Fruit fly (Drosophila melanogaster) whole organism, wandering third instar larva: ENCODE measurements around the gene AdamTS-B.

Source experiments
- Abd-B ChIP-seq: fragments of >200 bp; optimal IDR thresholded peaks from 2 replicates; lab custom pipeline; 2017; ENCODE audit warnings: missing biosample characterization, missing genetic modification characterization
- CG32264 ChIP-seq: fragments of 200-800 bp; sonication (Bioruptor generic); optimal IDR thresholded peaks from 2 replicates; lab custom pipeline; 2016; ENCODE audit warnings: missing biosample characterization, missing genetic modification characterization
- CG9705 ChIP-seq: fragments of 200-800 bp; sonication (Bioruptor generic); optimal IDR thresholded peaks from 2 replicates; lab custom pipeline; 2018; ENCODE audit warnings: missing biosample characterization, mild to moderate bottlenecking, missing genetic modification characterization
- CrebA ChIP-seq: fragments of 200-800 bp; sonication (Bioruptor generic); optimal IDR thresholded peaks from 2 replicates; lab custom pipeline; 2016; ENCODE audit warnings: missing biosample characterization, mild to moderate bottlenecking, missing genetic modification characterization, borderline replicate concordance
- Dfd ChIP-seq: fragments of >200 bp; optimal IDR thresholded peaks from 2 replicates; lab custom pipeline; 2017; ENCODE audit warnings: missing biosample characterization, missing genetic modification characterization
- Dif ChIP-seq: fragments of 200-275, 200-300 bp; sonication (Bioruptor generic); optimal IDR thresholded peaks from 2 replicates; lab custom pipeline; 2018; ENCODE audit warnings: missing biosample characterization, missing genetic modification characterization; ENCODE audit not compliant: partially characterized antibody
- GATAd ChIP-seq: sonication (Bioruptor generic); optimal IDR thresholded peaks from 2 replicates; lab custom pipeline; 2016; ENCODE audit warnings: missing biosample characterization, missing genetic modification characterization
- HLH106 ChIP-seq: fragments of 200-800 bp; optimal IDR thresholded peaks from 3 replicates; lab custom pipeline; 2019; ENCODE audit warnings: missing biosample characterization, mild to moderate bottlenecking, missing genetic modification characterization, moderate library complexity
- Hnf4 ChIP-seq: fragments of 200-800 bp; sonication (Bioruptor generic); optimal IDR thresholded peaks from 2 replicates; lab custom pipeline; 2016; ENCODE audit warnings: missing biosample characterization, mild to moderate bottlenecking, missing genetic modification characterization
- Hr78 ChIP-seq: fragments of >200 bp; optimal IDR thresholded peaks from 2 replicates; lab custom pipeline; 2017; ENCODE audit warnings: missing biosample characterization, missing genetic modification characterization
- Hr83 ChIP-seq: fragments of 200-300 bp; sonication (Bioruptor generic); optimal IDR thresholded peaks from 2 replicates; lab custom pipeline; 2016; ENCODE audit warnings: missing biosample characterization, mild to moderate bottlenecking, missing genetic modification characterization, moderate library complexity; ENCODE audit not compliant: poor library complexity, severe bottlenecking
- Jra ChIP-seq: sonication (Bioruptor generic); optimal IDR thresholded peaks from 2 replicates; lab custom pipeline; 2016; ENCODE audit warnings: missing biosample characterization, missing genetic modification characterization
- Mio ChIP-seq: sonication (Bioruptor generic); optimal IDR thresholded peaks from 2 replicates; lab custom pipeline; 2016; ENCODE audit warnings: missing biosample characterization, missing genetic modification characterization
- Myc ChIP-seq: fragments of >200 bp; optimal IDR thresholded peaks from 2 replicates; lab custom pipeline; 2017
- N ChIP-seq: fragments of >200 bp; optimal IDR thresholded peaks from 2 replicates; lab custom pipeline; 2018; ENCODE audit warnings: missing biosample characterization, missing external identifiers, missing genetic modification characterization
- OdsH ChIP-seq: fragments of 200-800 bp; sonication (Bioruptor generic); optimal IDR thresholded peaks from 2 replicates; lab custom pipeline; 2016; ENCODE audit warnings: missing biosample characterization, mild to moderate bottlenecking, missing genetic modification characterization
- Rel ChIP-seq, 2 experiments: fragments of 200-800 bp; sonication (Bioruptor generic) in 1 of 2; optimal IDR thresholded peaks; 2 replicates in 1 of 2; 3 replicates in 1 of 2; lab custom pipeline; 2016 to 2019; ENCODE audit warnings: mild to moderate bottlenecking in 2 of 2, missing biosample characterization in 2 of 2, missing genetic modification characterization in 2 of 2, moderate library complexity in 1 of 2
- Sp1 ChIP-seq: fragments of 200-800 bp; sonication (Bioruptor generic); optimal IDR thresholded peaks from 3 replicates; lab custom pipeline; 2019; ENCODE audit warnings: missing biosample characterization, mild to moderate bottlenecking, missing genetic modification characterization, moderate library complexity
- Vsx2 ChIP-seq: fragments of 200-300, 225-300 bp; sonication (Bioruptor generic); optimal IDR thresholded peaks from 2 replicates; lab custom pipeline; 2018; ENCODE audit warnings: missing biosample characterization, missing genetic modification characterization; ENCODE audit not compliant: partially characterized antibody
- br ChIP-seq: fragments of 200-800 bp; sonication (Bioruptor generic); optimal IDR thresholded peaks from 2 replicates; lab custom pipeline; 2016; ENCODE audit warnings: missing biosample characterization, missing genetic modification characterization
- brk ChIP-seq: fragments of 200-800 bp; sonication (Bioruptor generic); optimal IDR thresholded peaks from 2 replicates; lab custom pipeline; 2016; ENCODE audit warnings: missing biosample characterization, mild to moderate bottlenecking, missing genetic modification characterization
- dl ChIP-seq, 2 experiments: fragments of 175-275, 200-275 bp in 1 of 2; fragments of 200-275 bp in 1 of 2; sonication (Bioruptor generic); optimal IDR thresholded peaks; lab custom pipeline; 2018; ENCODE audit warnings: mild to moderate bottlenecking in 2 of 2, missing biosample characterization in 2 of 2, missing genetic modification characterization in 2 of 2, moderate library complexity in 2 of 2; ENCODE audit not compliant: partially characterized antibody in 2 of 2, insufficient read depth in 1 of 2
- dmrt93B ChIP-seq: fragments of 200-800 bp; sonication (Bioruptor generic); optimal IDR thresholded peaks from 2 replicates; lab custom pipeline; 2018; ENCODE audit warnings: missing biosample characterization, mild to moderate bottlenecking, missing genetic modification characterization
- dsf ChIP-seq: sonication (Bioruptor generic); optimal IDR thresholded peaks from 2 replicates; lab custom pipeline; 2016; ENCODE audit warnings: missing biosample characterization, missing genetic modification characterization, borderline replicate concordance
- ey ChIP-seq: fragments of 200-800 bp; sonication (Bioruptor generic); optimal IDR thresholded peaks from 2 replicates; lab custom pipeline; 2016; ENCODE audit warnings: missing biosample characterization, missing genetic modification characterization
- foxo ChIP-seq, 2 experiments: fragments of 200-800 bp; sonication (Bioruptor generic); optimal IDR thresholded peaks; 2 replicates in 1 of 2; 3 replicates in 1 of 2; lab custom pipeline; 2016 to 2017; ENCODE audit warnings: missing biosample characterization in 2 of 2, missing genetic modification characterization in 2 of 2
- fru ChIP-seq: fragments of 200-800 bp; sonication (Bioruptor generic); optimal IDR thresholded peaks from 3 replicates; lab custom pipeline; 2016; ENCODE audit warnings: missing biosample characterization, mild to moderate bottlenecking, missing genetic modification characterization
- h ChIP-seq: fragments of 200-800 bp; sonication (Bioruptor generic); optimal IDR thresholded peaks from 3 replicates; lab custom pipeline; 2016; ENCODE audit warnings: missing biosample characterization, mild to moderate bottlenecking, missing genetic modification characterization
- jim ChIP-seq: fragments of 175-275, 200-325 bp; sonication (Bioruptor generic); optimal IDR thresholded peaks from 2 replicates; lab custom pipeline; 2016; ENCODE audit warnings: missing biosample characterization, mild to moderate bottlenecking, missing genetic modification characterization
- lola ChIP-seq: fragments of >200 bp; optimal IDR thresholded peaks from 2 replicates; lab custom pipeline; 2017; ENCODE audit warnings: missing biosample characterization, missing genetic modification characterization
- pan ChIP-seq: fragments of >200 bp; optimal IDR thresholded peaks from 2 replicates; lab custom pipeline; 2017
- psq ChIP-seq: fragments of 200-800 bp; sonication (Bioruptor generic); optimal IDR thresholded peaks from 3 replicates; lab custom pipeline; 2017; ENCODE audit warnings: missing biosample characterization, mild to moderate bottlenecking, missing genetic modification characterization, moderate library complexity
- rgr ChIP-seq: fragments of 200-800 bp; sonication (Bioruptor generic); optimal IDR thresholded peaks from 3 replicates; lab custom pipeline; 2016; ENCODE audit warnings: missing biosample characterization, mild to moderate bottlenecking, missing genetic modification characterization
- sage ChIP-seq: fragments of 200-800 bp; sonication (Bioruptor generic); optimal IDR thresholded peaks from 2 replicates; lab custom pipeline; 2016; ENCODE audit warnings: missing biosample characterization, mild to moderate bottlenecking, missing genetic modification characterization
- sv ChIP-seq: fragments of 200-800 bp; sonication (Bioruptor generic); optimal IDR thresholded peaks from 3 replicates; lab custom pipeline; 2016; ENCODE audit warnings: missing biosample characterization, missing genetic modification characterization
- tai ChIP-seq: sonication (Bioruptor generic); optimal IDR thresholded peaks from 2 replicates; lab custom pipeline; 2016; ENCODE audit warnings: missing biosample characterization, missing genetic modification characterization
- usp ChIP-seq: fragments of >200 bp; optimal IDR thresholded peaks from 2 replicates; lab custom pipeline; 2017; ENCODE audit warnings: missing biosample characterization, missing genetic modification characterization
- woc ChIP-seq: sonication (Bioruptor generic); optimal IDR thresholded peaks from 2 replicates; lab custom pipeline; 2016; ENCODE audit warnings: missing biosample characterization, mild to moderate bottlenecking, missing genetic modification characterization

Gene AdamTS-B

DNA sequence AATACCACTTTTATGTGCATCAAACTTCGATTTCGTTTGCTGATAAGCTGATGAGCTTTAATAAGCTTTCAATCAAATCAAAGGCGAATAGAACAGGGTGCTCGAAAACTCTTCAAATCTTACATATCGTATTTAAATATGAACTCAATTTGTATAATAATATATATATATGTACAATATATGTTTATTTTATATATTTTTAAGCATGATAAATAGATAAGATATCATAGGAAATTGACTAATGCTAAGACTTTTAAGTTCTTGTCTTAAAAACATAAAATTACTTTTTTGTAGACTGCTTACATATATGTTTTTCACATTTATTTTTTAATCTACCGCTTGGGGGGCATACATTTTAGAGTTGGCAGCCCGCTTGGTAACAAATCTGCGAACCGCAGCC is 53.6 kb downstream of the AdamTS-B start, which contains the start of gene CG15772:
TSS of gene CG15772 (plus strand) at position 301 of the 400 bp plus-strand sequence.
- peak in 1 of 2 experiments; percentile 5 for TF ChIP-seq foxo (GFP tag; optimal IDR thresholded peaks at IDR 0.05; lab: Kevin White, UChicago)
- no peak for TF ChIP-seq CG32264 (GFP tag; lab: Kevin White, UChicago)
- TF ChIP-seq brk = no peak
- no peak for TF ChIP-seq Dfd (GFP tag; lab: Kevin White, UChicago)

DNA sequence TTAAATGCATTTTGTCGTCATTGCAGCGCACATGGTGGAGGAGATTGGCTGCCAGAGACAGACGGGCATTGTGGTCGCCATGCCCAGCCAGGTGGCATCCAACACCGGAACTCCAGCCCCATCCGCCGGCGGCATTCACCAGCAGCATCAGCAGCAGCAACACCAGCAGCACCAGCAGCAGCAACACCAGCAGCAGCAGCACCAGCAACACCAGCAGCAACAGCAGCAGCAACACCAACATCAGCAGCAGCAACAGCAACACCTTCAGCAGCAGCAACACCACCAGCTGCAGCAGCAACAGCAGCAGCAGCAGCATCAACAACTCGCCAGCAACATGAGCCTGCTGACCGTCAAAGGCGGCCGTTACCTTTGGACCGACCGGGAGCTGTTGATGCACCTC is 54.5 kb downstream of the AdamTS-B start:
- TF ChIP-seq Dfd (GFP tag; lab: Kevin White, UChicago) (peak; percentile 96), dl (GFP tag; optimal IDR thresholded peaks at IDR 0.05; lab: Kevin White, UChicago; ENCODE audit: insufficient read depth in 1 of 2, partially characterized antibody in 2 of 2) (no peak)

DNA sequence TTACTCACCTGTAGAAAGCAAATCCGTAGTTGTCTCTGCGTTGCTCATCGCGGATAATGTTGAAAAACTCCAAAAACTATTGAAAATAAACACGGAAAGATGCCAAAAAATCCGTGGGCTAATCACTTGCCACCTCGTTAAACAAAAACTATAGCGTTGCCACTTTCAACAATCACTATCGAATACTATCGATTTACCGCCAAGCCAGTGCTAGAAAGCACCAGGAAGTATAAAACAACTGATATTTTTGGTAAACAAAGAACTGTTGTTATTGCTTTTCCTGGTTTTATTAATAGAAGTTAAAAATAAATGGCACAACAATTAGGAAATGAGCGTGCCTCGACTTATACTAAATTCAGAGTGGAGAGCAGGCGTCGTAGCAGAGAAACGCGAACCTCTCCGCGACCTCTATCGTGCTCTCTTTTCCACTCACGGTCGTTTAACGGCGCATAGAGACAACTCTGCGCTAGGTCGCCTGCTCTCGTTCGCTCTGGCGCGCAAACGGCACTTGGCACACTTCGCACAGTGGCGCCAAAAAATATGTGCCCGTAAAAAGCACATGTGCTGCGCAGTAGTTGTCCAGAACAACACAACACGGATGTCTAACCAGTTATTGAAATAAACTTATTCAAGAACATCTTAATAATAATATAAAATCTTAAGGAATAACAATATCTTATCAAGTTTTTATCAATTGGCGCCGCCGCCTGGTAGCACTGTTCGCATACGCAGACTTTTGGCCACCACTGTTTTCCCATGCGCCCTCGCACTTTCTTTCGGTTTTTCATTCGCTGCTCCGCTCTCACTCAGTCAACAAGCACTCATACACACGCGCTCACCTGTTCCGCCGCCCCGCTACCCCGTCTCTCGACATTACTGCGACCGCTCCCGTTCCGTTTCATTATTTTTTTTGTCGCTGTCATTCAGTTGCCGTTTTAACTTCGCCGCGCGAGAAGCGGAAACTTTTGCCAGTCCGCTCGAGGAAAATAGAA is 56.8 kb downstream of the AdamTS-B start, which contains the start of the genes lin-52 and CG15771:
TSS of gene lin-52 (minus strand) at position 122 of the 992 bp plus-strand sequence.
TSS of gene CG15771 (plus strand) at position 738 of the 992 bp plus-strand sequence.
- TF ChIP-seq Mio (GFP tag; lab: Kevin White, UChicago) = peak; percentile 31
- no peak for TF ChIP-seq Abd-B (GFP tag; lab: Kevin White, UChicago)
- peak; percentile 90 for TF ChIP-seq sage (GFP tag; lab: Kevin White, UChicago)
- TF ChIP-seq Hr83 (GFP tag; lab: Kevin White, UChicago) = peak; percentile 95
- peak; percentile 77 for TF ChIP-seq Hnf4 (GFP tag; lab: Kevin White, UChicago)
- peak in 1 of 2 experiments; percentile 96 for TF ChIP-seq foxo (GFP tag; optimal IDR thresholded peaks at IDR 0.05; lab: Kevin White, UChicago)
- peak; percentile 99 for TF ChIP-seq fru (GFP tag; lab: Kevin White, UChicago)
- TF ChIP-seq pan (lab: Kevin White, UChicago) = no peak
- TF ChIP-seq ey (GFP tag; lab: Kevin White, UChicago) = peak; percentile 93
- TF ChIP-seq Rel (GFP tag; optimal IDR thresholded peaks at IDR 0.05; lab: Kevin White, UChicago) = peak; percentile 95
- peak; percentile 85 for TF ChIP-seq Rel (tag; optimal IDR thresholded peaks at IDR 0.05; lab: Kevin White, UChicago)
- peak; percentile 80 for TF ChIP-seq Dif (GFP tag; lab: Kevin White, UChicago)
- peak; percentile 96 for TF ChIP-seq dmrt93B (GFP tag; lab: Kevin White, UChicago)
- no peak for TF ChIP-seq N (GFP tag; lab: Kevin White, UChicago)
- no peak for TF ChIP-seq Vsx2 (GFP tag; lab: Kevin White, UChicago)
- peak; percentile 87 for TF ChIP-seq brk
- no peak for TF ChIP-seq usp (GFP tag; lab: Kevin White, UChicago)
- peak; percentile 92 for TF ChIP-seq woc
- TF ChIP-seq HLH106 = peak; percentile 97
- peak; percentile 99 for TF ChIP-seq h (GFP tag; lab: Kevin White, UChicago)
- TF ChIP-seq Hr78 (GFP tag; lab: Kevin White, UChicago) = no peak
- peak; percentile 91 for TF ChIP-seq jim (GFP tag; lab: Kevin White, UChicago)
- TF ChIP-seq dl (GFP tag; optimal IDR thresholded peaks at IDR 0.05; lab: Kevin White, UChicago; ENCODE audit: insufficient read depth in 1 of 2, partially characterized antibody in 2 of 2) = peak; percentile 60 to 68
- peak; percentile 95 for TF ChIP-seq CG9705 (GFP tag; lab: Kevin White, UChicago)
- peak; percentile 37 for TF ChIP-seq dsf (GFP tag; lab: Kevin White, UChicago)
- peak; percentile 93 for TF ChIP-seq rgr (GFP tag; lab: Kevin White, UChicago)
- TF ChIP-seq Sp1 (GFP tag; lab: Kevin White, UChicago) = peak; percentile 97
- peak; percentile 89 for TF ChIP-seq sv (GFP tag; lab: Kevin White, UChicago)
- peak; percentile 48 for TF ChIP-seq Myc (lab: Kevin White, UChicago)
- peak; percentile 81 for TF ChIP-seq Jra (GFP tag; lab: Kevin White, UChicago)
- TF ChIP-seq OdsH (GFP tag; lab: Kevin White, UChicago) = peak; percentile 93
- TF ChIP-seq br = peak; percentile 91
- TF ChIP-seq CG32264 (GFP tag; lab: Kevin White, UChicago) = peak; percentile 59
- TF ChIP-seq lola = no peak
- peak; percentile 96 for TF ChIP-seq psq (GFP tag; lab: Kevin White, UChicago)
- TF ChIP-seq CrebA (GFP tag; lab: Kevin White, UChicago) = no peak
- TF ChIP-seq GATAd (GFP tag; lab: Kevin White, UChicago) = peak; percentile 58
- no peak for TF ChIP-seq tai (GFP tag; lab: Kevin White, UChicago)
- TF ChIP-seq Dfd (GFP tag; lab: Kevin White, UChicago) = no peak
- TF ChIP-seq, all 38 proteins: peak for 28
